Fruit fly (Drosophila melanogaster): Measurements from ENCODE around the gene pins.

Gene pins

DNA sequence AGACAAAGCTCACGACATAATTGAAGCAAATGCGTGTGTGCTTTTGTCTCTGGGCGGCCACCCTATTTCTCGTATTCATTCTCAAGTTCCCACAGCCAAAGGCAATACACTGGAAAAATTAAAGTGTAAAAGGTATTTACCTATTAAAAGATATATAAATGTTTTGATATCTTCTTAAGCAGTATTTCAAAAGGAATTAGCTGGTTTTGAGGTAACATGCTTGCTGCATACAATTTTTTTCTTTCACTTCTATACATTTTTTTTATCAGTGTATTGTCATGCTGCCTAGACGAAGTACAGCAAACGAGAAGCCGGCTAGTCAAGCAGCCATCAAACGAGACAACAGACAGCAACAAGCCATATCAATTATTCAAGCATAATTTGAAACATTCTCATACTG is 31.2 kb downstream of the pins start:
- TF ChIP-seq CG9948 (tag; optimal IDR thresholded peaks at IDR 0.05) (no peak), CG15710 (tag; optimal IDR thresholded peaks at IDR 0.05) (no peak), CG17806 (tag; optimal IDR thresholded peaks at IDR 0.05) (peak; percentile 8), fd96Ca (GFP tag; IDR thresholded peaks at IDR 0.05) (no peak), CG8159 (tag; optimal IDR thresholded peaks at IDR 0.05) (peak; percentile 48), Pif1B (GFP tag; optimal IDR thresholded peaks at IDR 0.05) (no peak), rn (GFP tag; IDR thresholded peaks at IDR 0.05) (no peak), CG8301 (tag; optimal IDR thresholded peaks at IDR 0.05) (no peak), Pif1A (GFP tag; optimal IDR thresholded peaks at IDR 0.05) (no peak)

DNA sequence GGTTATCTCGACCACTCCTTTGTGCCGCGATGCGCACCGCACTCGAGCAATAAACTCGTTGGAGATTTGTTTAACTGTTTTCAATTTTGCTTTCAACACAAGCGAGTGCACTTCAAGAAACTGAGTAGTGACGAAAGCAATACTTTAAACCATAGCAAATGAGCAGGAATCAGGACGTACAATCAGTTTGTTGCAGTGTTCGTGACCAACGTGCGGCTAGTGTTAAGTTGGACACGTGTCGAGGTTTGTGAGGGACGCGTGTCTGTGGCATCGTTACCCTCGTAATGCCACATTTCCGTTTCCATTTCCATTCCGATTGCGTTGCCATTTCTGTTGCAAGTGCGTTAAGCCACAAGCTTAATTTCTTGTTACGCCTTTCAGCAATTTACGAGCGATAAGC is 33.9 kb downstream of the pins start:
- TF ChIP-seq CG10348 (GFP tag; IDR thresholded peaks at IDR 0.05) (no peak), EcR (GFP tag; optimal IDR thresholded peaks at IDR 0.05) (no peak), Pif1A (GFP tag; optimal IDR thresholded peaks at IDR 0.05) (no peak), CG14655 (GFP tag; optimal IDR thresholded peaks at IDR 0.05) (no peak), CG15710 (tag; optimal IDR thresholded peaks at IDR 0.05) (no peak), CG8159 (tag; optimal IDR thresholded peaks at IDR 0.05) (no peak)

DNA sequence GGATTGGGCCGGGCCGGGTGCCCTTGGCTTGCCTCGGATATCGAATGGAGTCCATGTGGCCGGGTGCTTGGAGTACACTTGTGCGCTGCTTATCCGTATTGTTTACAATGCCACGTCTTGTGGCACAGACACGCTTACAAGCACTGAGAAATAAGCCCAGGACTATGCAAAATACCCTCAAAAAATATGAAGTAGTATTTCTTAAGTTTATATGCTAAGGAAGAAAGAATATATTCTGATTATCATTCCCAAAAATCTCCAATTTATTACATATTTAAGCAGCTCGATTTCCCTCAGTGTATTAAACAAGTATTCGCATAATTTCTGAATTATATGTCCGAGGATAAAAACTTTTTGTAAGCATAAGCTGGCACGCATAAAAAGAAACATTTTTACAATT is 39.2 kb downstream of the pins start:
- no peak for TF ChIP-seq CG13204 (GFP tag; optimal IDR thresholded peaks at IDR 0.05)
- TF ChIP-seq CG17806 (tag; optimal IDR thresholded peaks at IDR 0.05) = no peak
- no peak for TF ChIP-seq Ets98B (GFP tag; IDR thresholded peaks at IDR 0.05)
- TF ChIP-seq CG15710 (tag; optimal IDR thresholded peaks at IDR 0.05) = peak; percentile 31
- TF ChIP-seq CG14655 (GFP tag; optimal IDR thresholded peaks at IDR 0.05) = peak; percentile 4
- no peak for TF ChIP-seq gl (tag; optimal IDR thresholded peaks at IDR 0.05)
- TF ChIP-seq CG34367 (tag; optimal IDR thresholded peaks at IDR 0.05) = no peak
- TF ChIP-seq Snoo (tag; optimal IDR thresholded peaks at IDR 0.05) = no peak
- TF ChIP-seq CG8159 (tag; optimal IDR thresholded peaks at IDR 0.05) = peak; percentile 42
- TF ChIP-seq rn (GFP tag; IDR thresholded peaks at IDR 0.05) = no peak
- TF ChIP-seq Pif1B (GFP tag; optimal IDR thresholded peaks at IDR 0.05) = no peak
- TF ChIP-seq CG4496 (GFP tag; IDR thresholded peaks at IDR 0.05) = no peak
- TF ChIP-seq fd96Ca (GFP tag; IDR thresholded peaks at IDR 0.05) = no peak
- no peak for TF ChIP-seq CG10348 (GFP tag; IDR thresholded peaks at IDR 0.05)
- TF ChIP-seq EcR (GFP tag; optimal IDR thresholded peaks at IDR 0.05) = no peak
- no peak for TF ChIP-seq CG32121 (GFP tag; IDR thresholded peaks at IDR 0.05)
- TF ChIP-seq Pif1A (GFP tag; optimal IDR thresholded peaks at IDR 0.05) = no peak
- no peak for TF ChIP-seq CG8301 (tag; optimal IDR thresholded peaks at IDR 0.05)
- TF ChIP-seq D1 (tag; optimal IDR thresholded peaks at IDR 0.05) = no peak
- TF ChIP-seq CG12605 (GFP tag; IDR thresholded peaks at IDR 0.05) = no peak
- no peak for TF ChIP-seq CG9948 (tag; optimal IDR thresholded peaks at IDR 0.05)

DNA sequence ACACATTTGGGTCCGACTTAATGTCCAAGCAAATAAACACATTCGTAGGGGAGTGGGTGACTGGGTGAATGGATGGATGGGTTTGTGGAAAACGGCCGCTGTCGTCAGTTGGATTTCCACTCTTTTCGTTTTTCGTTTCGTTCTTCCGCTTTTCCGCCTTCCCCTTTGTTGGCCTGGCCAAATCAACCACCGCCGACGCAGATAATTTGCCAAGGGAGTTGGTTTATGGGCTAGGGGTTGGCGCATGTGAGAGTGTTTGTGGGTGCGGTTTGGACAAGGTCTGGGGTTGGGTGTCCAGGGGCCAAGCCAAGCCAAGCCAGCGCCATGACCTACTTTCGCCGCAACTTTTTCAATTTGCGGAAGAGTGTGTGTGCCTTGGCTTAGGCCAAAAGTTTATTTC is 40.4 kb downstream of the pins start:
- no peak for TF ChIP-seq Ets98B (GFP tag; IDR thresholded peaks at IDR 0.05)

DNA sequence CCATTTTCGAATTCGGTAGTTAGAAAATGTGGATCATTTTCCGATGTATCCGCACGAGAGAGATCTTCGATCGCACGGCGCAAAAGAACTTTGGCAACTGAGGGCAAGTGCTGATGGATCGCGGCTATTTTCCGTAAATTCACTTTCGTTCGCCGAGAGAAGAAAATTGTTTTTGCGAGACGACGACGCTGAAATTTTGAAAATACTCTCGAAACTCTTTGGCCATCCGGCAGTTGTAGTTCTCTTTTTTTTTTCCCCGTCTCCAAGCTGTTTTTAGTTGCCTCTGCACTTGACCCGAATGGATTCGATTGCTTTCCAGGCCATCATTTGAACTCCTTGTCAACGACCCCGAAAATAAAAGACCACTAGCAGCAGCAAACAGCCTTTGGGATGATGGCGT is 43.3 kb downstream of the pins start, which contains the start of gene CG5612:
Gene CG5612, minus strand, starts transcription at position 101 of the 400 bp plus-strand sequence.
- TF ChIP-seq CG8159 (tag; optimal IDR thresholded peaks at IDR 0.05) (no peak), CG13204 (GFP tag; optimal IDR thresholded peaks at IDR 0.05) (no peak), D1 (tag; optimal IDR thresholded peaks at IDR 0.05) (no peak), CG15710 (tag; optimal IDR thresholded peaks at IDR 0.05) (no peak), Ets98B (GFP tag; IDR thresholded peaks at IDR 0.05) (no peak), CG4496 (GFP tag; IDR thresholded peaks at IDR 0.05) (no peak), rn (GFP tag; IDR thresholded peaks at IDR 0.05) (no peak), CG9948 (tag; optimal IDR thresholded peaks at IDR 0.05) (no peak), Pif1A (GFP tag; optimal IDR thresholded peaks at IDR 0.05) (no peak), CG12605 (GFP tag; IDR thresholded peaks at IDR 0.05) (no peak), EcR (GFP tag; optimal IDR thresholded peaks at IDR 0.05) (no peak), gl (tag; optimal IDR thresholded peaks at IDR 0.05) (no peak), Snoo (tag; optimal IDR thresholded peaks at IDR 0.05) (no peak), CG32121 (GFP tag; IDR thresholded peaks at IDR 0.05) (no peak), CG34367 (tag; optimal IDR thresholded peaks at IDR 0.05) (no peak), CG8301 (tag; optimal IDR thresholded peaks at IDR 0.05) (no peak), CG14655 (GFP tag; optimal IDR thresholded peaks at IDR 0.05) (no peak), CG10348 (GFP tag; IDR thresholded peaks at IDR 0.05) (no peak), Pif1B (GFP tag; optimal IDR thresholded peaks at IDR 0.05) (no peak)
